Worm (Caenorhabditis elegans) whole organism, young adult: ENCODE results near the gene hrg-7.

Experiments
- madf-3 ChIP-seq: fragments of 200-800 bp; sonication (Bioruptor generic); IDR thresholded peaks from 2 replicates; pipeline ENCODE4 v1.3.6; 2022; ENCODE audit warnings: missing genetic modification reagents, missing genetic modification characterization, missing compliant biosample characterization
- nhr-80 ChIP-seq: sonication (generic microtip); optimal IDR thresholded peaks from 2 replicates; lab custom pipeline; 2016; ENCODE audit warnings: missing genetic modification characterization, missing compliant biosample characterization

hrg-7 gene

ce11 chrV:12792752-12793151, 50.9 kb downstream of the hrg-7 start, which contains the start of gene ugt-5:
TSS of gene ugt-5 (minus strand) at chrV:12792965.
- TF ChIP-seq nhr-80 (peak; percentile 22), madf-3 (GFP tag; lab: Robert Waterston, UW) (no peak)
